Worm (Caenorhabditis elegans) whole organism, L1 larva: ENCODE measurements around the gene F42F12.11.

Experiments used
- aha-1 ChIP-seq: fragments of 150-350 bp; optimal IDR thresholded peaks from 2 replicates; lab custom pipeline; 2014; ENCODE audit warnings: missing biosample characterization, missing genetic modification characterization
- dpl-1 ChIP-seq, 3 experiments: fragments of 150-350 bp in 2 of 3; sonication (generic microtip) in 1 of 3; optimal IDR thresholded peaks; 2 replicates each; lab custom pipeline; 2014 to 2017; ENCODE audit warnings: missing biosample characterization in 3 of 3, missing genetic modification characterization in 3 of 3, missing genetic modification reagents in 3 of 3
- lin-13 ChIP-seq: fragments of 150-350 bp; optimal IDR thresholded peaks from 2 replicates; lab custom pipeline; 2014; ENCODE audit warnings: missing biosample characterization, missing genetic modification reagents, missing genetic modification characterization
- mep-1 ChIP-seq: fragments of 150-350 bp; optimal IDR thresholded peaks from 2 replicates; lab custom pipeline; 2014; ENCODE audit warnings: missing biosample characterization, missing genetic modification characterization
- nhr-77 ChIP-seq: fragments of 150-350 bp; optimal IDR thresholded peaks from 2 replicates; lab custom pipeline; 2014; ENCODE audit warnings: missing biosample characterization, missing genetic modification characterization
- nhr-85 ChIP-seq: sonication (generic microtip); peaks from one replicate; lab custom pipeline; 2016; ENCODE audit warnings: missing genetic modification characterization, inconsistent platforms, missing compliant biosample characterization
- rnt-1 ChIP-seq: sonication (generic microtip); optimal IDR thresholded peaks from 2 replicates; lab custom pipeline; 2016; ENCODE audit warnings: mild to moderate bottlenecking, missing genetic modification characterization, moderate library complexity, missing compliant biosample characterization
- snpc-4 ChIP-seq: fragments of 150-350 bp; optimal IDR thresholded peaks from 2 replicates; lab custom pipeline; 2014; ENCODE audit warnings: missing biosample characterization, missing genetic modification characterization
- snu-23 ChIP-seq: sonication (generic microtip); optimal IDR thresholded peaks from 2 replicates; lab custom pipeline; 2016; ENCODE audit warnings: missing genetic modification characterization, missing compliant biosample characterization
- tlp-1 ChIP-seq: fragments of 150-350 bp; optimal IDR thresholded peaks from 2 replicates; lab custom pipeline; 2014; ENCODE audit warnings: missing biosample characterization, missing genetic modification characterization
- unc-30 ChIP-seq: sonication (generic microtip); optimal IDR thresholded peaks from 2 replicates; lab custom pipeline; 2017; ENCODE audit warnings: missing biosample characterization, missing genetic modification characterization
- zag-1 ChIP-seq: fragments of 150-350 bp; optimal IDR thresholded peaks from 2 replicates; lab custom pipeline; 2014; ENCODE audit warnings: missing biosample characterization, missing genetic modification characterization

- no peak for TF ChIP-seq dpl-1 (GFP tag; optimal IDR thresholded peaks at IDR 0.05; lab: Kevin White, UChicago)
- no peak for TF ChIP-seq unc-30 (tag; lab: Kevin White, UChicago)
- no peak for TF ChIP-seq lin-13 (GFP tag; lab: Kevin White, UChicago)
- no peak for TF ChIP-seq zag-1 (tag; lab: Kevin White, UChicago)
- no peak for TF ChIP-seq mep-1 (tag; lab: Kevin White, UChicago)
- no peak for TF ChIP-seq snpc-4 (tag; lab: Kevin White, UChicago)
- no peak for TF ChIP-seq tlp-1 (tag; lab: Kevin White, UChicago)
- no peak for TF ChIP-seq rnt-1 (tag; lab: Kevin White, UChicago)
- TF ChIP-seq nhr-77: no peak
- TF ChIP-seq aha-1 (tag; lab: Kevin White, UChicago): no peak
- TF ChIP-seq snu-23: no peak
- TF ChIP-seq nhr-85 (tag; lab: Kevin White, UChicago): no peak
Measured at ce11 chrX:12298324-12298723, 48.5 kb upstream of the F42F12.11 start, which contains the start of gene W06D11.3.
